Fruit fly (Drosophila melanogaster): ENCODE measurements around the gene twin.

twin gene

DNA sequence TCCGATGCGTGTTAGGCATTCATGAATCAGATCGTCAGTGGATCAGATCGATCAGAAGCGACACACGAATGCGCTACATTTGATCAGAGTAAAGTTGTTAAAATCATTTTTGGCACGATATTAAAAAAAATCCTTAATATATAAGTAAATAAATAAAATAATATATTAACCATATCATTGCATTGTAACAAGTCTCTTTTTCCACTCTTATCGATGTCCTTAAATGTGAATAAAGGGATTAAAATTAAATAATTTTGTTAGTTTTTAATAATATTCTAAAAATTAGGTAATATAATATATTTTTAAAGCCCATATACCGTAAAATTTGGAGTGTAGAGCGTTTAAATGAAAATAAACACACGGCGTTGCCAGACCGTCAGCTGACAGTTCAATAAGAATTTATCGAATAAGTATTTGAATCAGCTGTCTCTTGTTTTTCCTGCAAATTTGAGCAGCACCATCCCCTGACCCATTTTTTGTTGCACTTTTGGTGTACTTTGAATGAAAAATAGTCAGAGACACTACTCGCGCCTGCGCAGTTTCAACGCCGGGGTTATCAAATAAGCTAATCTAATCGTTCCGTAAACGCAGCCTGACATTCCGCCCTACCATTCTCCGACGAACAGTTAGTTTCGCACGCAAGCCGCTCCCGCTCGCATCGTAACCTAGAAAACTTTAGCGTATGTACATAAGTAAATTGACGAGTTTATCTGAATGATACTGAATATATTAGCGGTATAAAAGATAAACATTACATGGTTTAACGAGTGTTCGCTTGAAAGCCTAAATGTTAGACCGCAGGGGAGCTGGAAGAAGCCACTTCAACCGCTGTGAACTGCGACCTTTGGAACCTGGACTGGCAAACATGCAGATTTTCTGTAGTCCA, 69.6 kb downstream of the twin start, which contains the start of the genes p38a and CG6178 (continued):
- TF ChIP-seq luna (GFP tag; optimal IDR thresholded peaks at IDR 0.05) (no peak), Hmx (GFP tag; optimal IDR thresholded peaks at IDR 0.05) (no peak), Fer3 (tag; optimal IDR thresholded peaks at IDR 0.05) (peak; percentile 98), CG12659 (GFP tag; optimal IDR thresholded peaks at IDR 0.05) (peak; percentile 99), CG12942 (GFP tag; optimal IDR thresholded peaks at IDR 0.05) (peak; percentile 95), CG18476 (GFP tag; optimal IDR thresholded peaks at IDR 0.05) (peak; percentile 83), CrebB (tag; optimal IDR thresholded peaks at IDR 0.05) (peak; percentile 82), CG8478 (optimal IDR thresholded peaks at IDR 0.05) (no peak), ac (GFP tag; optimal IDR thresholded peaks at IDR 0.05) (peak; percentile 67), psq (GFP tag; optimal IDR thresholded peaks at IDR 0.05) (peak; percentile 90), gfzf (GFP tag; optimal IDR thresholded peaks at IDR 0.05) (no peak), CG10543 (GFP tag; optimal IDR thresholded peaks at IDR 0.05) (peak; percentile 96), cg (GFP tag; optimal IDR thresholded peaks at IDR 0.05) (no peak), CG11456 (GFP tag; IDR thresholded peaks at IDR 0.05) (peak; percentile 96), tap (tag; optimal IDR thresholded peaks at IDR 0.05) (peak; percentile 96), tup (GFP tag; optimal IDR thresholded peaks at IDR 0.05) (no peak), zfh2 (GFP tag; optimal IDR thresholded peaks at IDR 0.05) (peak; percentile 86), Xbp1 (GFP tag; optimal IDR thresholded peaks at IDR 0.05) (peak; percentile 96), CG1603 (tag; optimal IDR thresholded peaks at IDR 0.05) (peak; percentile 42), Dbx (GFP tag; IDR thresholded peaks at IDR 0.05) (peak; percentile 96), CG4820 (GFP tag; optimal IDR thresholded peaks at IDR 0.05) (peak; percentile 91), cato (GFP tag; optimal IDR thresholded peaks at IDR 0.05; ENCODE audit: borderline replicate concordance) (peak; percentile 84), CG14014 (GFP tag; IDR thresholded peaks at IDR 0.05) (peak; percentile 97), sens (GFP tag) (peak; percentile 82), rib (GFP tag; IDR thresholded peaks at IDR 0.05) (peak; percentile 92), CG33557 (GFP tag; optimal IDR thresholded peaks at IDR 0.05) (peak; percentile 84), zf30C (GFP tag; optimal IDR thresholded peaks at IDR 0.05) (no peak), CG7556 (GFP tag; optimal IDR thresholded peaks at IDR 0.05) (peak; percentile 97), kay (GFP tag; optimal IDR thresholded peaks at IDR 0.05) (peak; percentile 92), oc (tag; optimal IDR thresholded peaks at IDR 0.05) (peak; percentile 95), exex (tag; optimal IDR thresholded peaks at IDR 0.05) (peak; percentile 89), CG2120 (GFP tag; optimal IDR thresholded peaks at IDR 0.05) (peak; percentile 90), CG32767 (GFP tag; IDR thresholded peaks at IDR 0.05) (peak; percentile 98), Hey (tag; optimal IDR thresholded peaks at IDR 0.05) (peak; percentile 53), CG15514 (GFP tag; optimal IDR thresholded peaks at IDR 0.05) (peak; percentile 89), CG34224 (GFP tag; IDR thresholded peaks at IDR 0.05; ENCODE audit: partially characterized antibody) (0 out of 3 replicates have a peak, but pooled peaks have one; percentile 25), ken (GFP tag; IDR thresholded peaks at IDR 0.05) (peak; percentile 94), Ravus (GFP tag; IDR thresholded peaks at IDR 0.05) (peak; percentile 92), abd-A (tag; optimal IDR thresholded peaks at IDR 0.05) (no peak), slbo (GFP tag; IDR thresholded peaks at IDR 0.05) (peak; percentile 98), stwl (tag; optimal IDR thresholded peaks at IDR 0.05) (peak; percentile 76), Gug (GFP tag; IDR thresholded peaks at IDR 0.05) (peak; percentile 95), Sry-β (GFP tag; optimal IDR thresholded peaks at IDR 0.05) (peak; percentile 54), wor (GFP tag; IDR thresholded peaks at IDR 0.05) (peak; percentile 96), Sin3A (optimal IDR thresholded peaks at IDR 0.05) (peak; percentile 5), Med (GFP tag) (peak; percentile 84), CG17612 (GFP tag; IDR thresholded peaks at IDR 0.05) (peak; percentile 91), CG7786 (GFP tag; optimal IDR thresholded peaks at IDR 0.05) (peak; percentile 67), CG12219 (GFP tag; optimal IDR thresholded peaks at IDR 0.05) (peak; percentile 84)
